Worm (Caenorhabditis elegans): ENCODE measurements around the gene F10C2.3.

DNA sequence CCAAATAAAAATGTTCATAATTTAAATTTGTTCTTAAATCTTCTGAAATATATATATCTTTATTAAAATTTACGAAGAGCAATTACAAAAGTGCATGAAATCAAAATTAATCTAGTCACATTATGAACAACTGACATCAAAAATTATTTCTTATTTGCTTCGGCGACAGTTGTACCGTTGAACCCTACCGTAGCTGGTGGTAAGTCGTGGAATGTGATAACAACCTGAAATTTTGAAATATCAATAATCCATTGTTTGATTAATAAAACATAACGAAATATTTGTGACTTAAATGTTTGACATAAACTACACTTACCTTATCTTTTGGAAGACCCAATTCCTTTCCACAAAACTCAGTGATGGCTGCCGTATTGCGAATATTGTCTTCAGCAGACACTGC, 43.4 kb upstream of the F10C2.3 start:
- TF ChIP-seq attf-5 (GFP tag; optimal IDR thresholded peaks at IDR 0.05) (no peak), snpc-4 (GFP tag; optimal IDR thresholded peaks at IDR 0.05) (no peak), snpc-4 (tag; optimal IDR thresholded peaks at IDR 0.05) (peak in 1 of 4 experiments; percentile 9)

All from whole organism, young adult.